Comparison of ENCODE assay signal across 1 fruit fly cellular context in genomic region chrX:12241032-12241431, dm6.
TF ChIP-seq lines count a peak whose summit lies in the region.

No protein-coding gene starts in this region.

TF ChIP-seq in whole organism, embryonic, 481 proteins besides CTCF, POLR2A, EP300 and RAD21 (continued from another document):
- TF ChIP-seq Mrtf (GFP tag; IDR thresholded peaks at IDR 0.05; lab: Robert Waterston, UW) (peak; percentile 41; the same call in 1 of the 3 replicates), HmgD (GFP tag; optimal IDR thresholded peaks at IDR 0.05; lab: Kevin White, UChicago) (no peak), PHDP (tag; optimal IDR thresholded peaks at IDR 0.05; lab: Kevin White, UChicago) (peak; percentile 52), CG12299 (tag; optimal IDR thresholded peaks at IDR 0.05; lab: Kevin White, UChicago) (no peak), CG12659 (GFP tag; optimal IDR thresholded peaks at IDR 0.05; lab: Kevin White, UChicago) (peak; percentile 10), Camta (GFP tag; optimal IDR thresholded peaks at IDR 0.05; lab: Kevin White, UChicago) (no peak), gem (tag; optimal IDR thresholded peaks at IDR 0.05; lab: Kevin White, UChicago) (peak; percentile 65), CG15514 (GFP tag; optimal IDR thresholded peaks at IDR 0.05; lab: Kevin White, UChicago) (peak; percentile 21), Hr3 (GFP tag; optimal IDR thresholded peaks at IDR 0.05; lab: Kevin White, UChicago) (peak; percentile 18), CG17829 (tag; optimal IDR thresholded peaks at IDR 0.05; lab: Kevin White, UChicago) (peak; percentile 16), CG18262 (tag; optimal IDR thresholded peaks at IDR 0.05; lab: Kevin White, UChicago) (peak; percentile 30), nmo (GFP tag; optimal IDR thresholded peaks at IDR 0.05; lab: Kevin White, UChicago) (peak; percentile 23), ind (GFP tag; optimal IDR thresholded peaks at IDR 0.05; lab: Kevin White, UChicago) (peak; percentile 14), E2f1 (GFP tag; IDR thresholded peaks at IDR 0.05; lab: Robert Waterston, UW) (peak; percentile 35; the same call in 1 of the 2 replicates), gt (GFP tag; IDR thresholded peaks at IDR 0.05; lab: Robert Waterston, UW) (no peak), CG7839 (tag; optimal IDR thresholded peaks at IDR 0.05; lab: Kevin White, UChicago) (peak; percentile 57), Ets65A (GFP tag; lab: Kevin White, UChicago) (peak; percentile 79), Gug (GFP tag; IDR thresholded peaks at IDR 0.05; lab: Robert Waterston, UW) (peak; percentile 50; the same call in 1 of the 4 replicates), lmd (GFP tag; IDR thresholded peaks at IDR 0.05; lab: Robert Waterston, UW) (peak; percentile 42; the same call in 1 of the 2 replicates), kay (GFP tag; optimal IDR thresholded peaks at IDR 0.05; lab: Kevin White, UChicago) (no peak), CG12155 (GFP tag; optimal IDR thresholded peaks at IDR 0.05; lab: Kevin White, UChicago) (peak; percentile 2), CG4424 (GFP tag; optimal IDR thresholded peaks at IDR 0.05; lab: Kevin White, UChicago) (peak; percentile 0), Rfx (GFP tag; IDR thresholded peaks at IDR 0.05; lab: Robert Waterston, UW) (peak; percentile 61; the same call in 1 of the 2 replicates), Ssrp (tag; optimal IDR thresholded peaks at IDR 0.05; lab: Kevin White, UChicago) (peak; percentile 46), Fer1 (GFP tag; optimal IDR thresholded peaks at IDR 0.05; lab: Kevin White, UChicago) (peak; percentile 48), sob (GFP tag; IDR thresholded peaks at IDR 0.05; lab: Robert Waterston, UW) (peak; percentile 38; the same call in 1 of the 2 replicates), CG10366 (GFP tag; IDR thresholded peaks at IDR 0.05; lab: Robert Waterston, UW) (0 out of 2 replicates have a peak, but pooled peaks have one; percentile 19), dmrt99B (tag; optimal IDR thresholded peaks at IDR 0.05; lab: Kevin White, UChicago) (peak; percentile 58), row (GFP tag; IDR thresholded peaks at IDR 0.05; lab: Robert Waterston, UW) (peak; percentile 50; the same call in 2 of the 3 replicates), CG30403 (GFP tag; optimal IDR thresholded peaks at IDR 0.05; lab: Kevin White, UChicago) (no peak), otp (GFP tag; IDR thresholded peaks at IDR 0.05; lab: Robert Waterston, UW) (0 out of 3 replicates have a peak, but pooled peaks have one; percentile 40), kah (GFP tag; optimal IDR thresholded peaks at IDR 0.05; lab: Kevin White, UChicago) (no peak), pnt (GFP tag; optimal IDR thresholded peaks at IDR 0.05; lab: Kevin White, UChicago) (no peak), stc (GFP tag; IDR thresholded peaks at IDR 0.05; lab: Robert Waterston, UW) (peak; percentile 48; the same call in 1 of the 2 replicates), CG12391 (tag; optimal IDR thresholded peaks at IDR 0.05; lab: Kevin White, UChicago) (peak; percentile 43), lbe (GFP tag; optimal IDR thresholded peaks at IDR 0.05; lab: Kevin White, UChicago) (no peak), Fer3 (tag; optimal IDR thresholded peaks at IDR 0.05; lab: Kevin White, UChicago) (peak; percentile 41), CG31441 (GFP tag; IDR thresholded peaks at IDR 0.05; lab: Robert Waterston, UW) (peak; percentile 49; the same call in 1 of the 2 replicates), CG6765 (GFP tag; optimal IDR thresholded peaks at IDR 0.05; lab: Kevin White, UChicago) (peak; percentile 17), Hsf (GFP tag; optimal IDR thresholded peaks at IDR 0.05; lab: Kevin White, UChicago) (peak; percentile 4), CG11247 (GFP tag; IDR thresholded peaks at IDR 0.05; lab: Robert Waterston, UW) (no peak), CG1603 (tag; optimal IDR thresholded peaks at IDR 0.05; lab: Kevin White, UChicago) (peak; percentile 75), bab2 (GFP tag; optimal IDR thresholded peaks at IDR 0.05; lab: Kevin White, UChicago) (peak; percentile 1), pan (optimal IDR thresholded peaks at IDR 0.05; lab: Kevin White, UChicago) (no peak), pan (GFP tag; optimal IDR thresholded peaks at IDR 0.05 in 1 of 2, IDR thresholded peaks at IDR 0.05 in 1 of 2) (peak in 1 of 2 experiments; percentile 10), CG13424 (tag; optimal IDR thresholded peaks at IDR 0.05; lab: Kevin White, UChicago) (peak; percentile 28), CG6254 (GFP tag; optimal IDR thresholded peaks at IDR 0.05; lab: Kevin White, UChicago) (peak; percentile 35), CG11723 (GFP tag; optimal IDR thresholded peaks at IDR 0.05; lab: Kevin White, UChicago) (no peak), CG30431 (GFP tag; optimal IDR thresholded peaks at IDR 0.05; lab: Kevin White, UChicago) (peak; percentile 24), ems (GFP tag; optimal IDR thresholded peaks at IDR 0.05; lab: Kevin White, UChicago) (peak; percentile 25), CG10209 (GFP tag; optimal IDR thresholded peaks at IDR 0.05; lab: Kevin White, UChicago) (peak; percentile 12), CG15269 (tag; optimal IDR thresholded peaks at IDR 0.05; lab: Kevin White, UChicago) (peak; percentile 22), CG11504 (tag; optimal IDR thresholded peaks at IDR 0.05; lab: Kevin White, UChicago) (peak; percentile 64), CG18599 (GFP tag; optimal IDR thresholded peaks at IDR 0.05; lab: Kevin White, UChicago) (peak; percentile 68), CG2712 (tag; optimal IDR thresholded peaks at IDR 0.05; lab: Kevin White, UChicago) (peak; percentile 51), CG2678 (tag; optimal IDR thresholded peaks at IDR 0.05; lab: Kevin White, UChicago) (peak; percentile 58), Oli (tag; optimal IDR thresholded peaks at IDR 0.05; lab: Kevin White, UChicago) (peak; percentile 46), Awh (GFP tag; IDR thresholded peaks at IDR 0.05; lab: Robert Waterston, UW) (no peak), Sox102F (GFP tag; optimal IDR thresholded peaks at IDR 0.05; lab: Kevin White, UChicago) (peak; percentile 63), CG9817 (tag; optimal IDR thresholded peaks at IDR 0.05; lab: Kevin White, UChicago) (peak; percentile 23), CG1233 (GFP tag; optimal IDR thresholded peaks at IDR 0.05; lab: Kevin White, UChicago) (peak; percentile 19), CG8290 (GFP tag; optimal IDR thresholded peaks at IDR 0.05; lab: Kevin White, UChicago) (no peak), CG8290 (tag; optimal IDR thresholded peaks at IDR 0.05; lab: Kevin White, UChicago) (peak in 1 of 2 experiments; percentile 69), NC2α (GFP tag; optimal IDR thresholded peaks at IDR 0.05; lab: Kevin White, UChicago) (no peak), CG12219 (GFP tag; optimal IDR thresholded peaks at IDR 0.05; lab: Kevin White, UChicago) (peak; percentile 6), ci (GFP tag; IDR thresholded peaks at IDR 0.05; lab: Robert Waterston, UW) (peak; percentile 67), Rx (GFP tag; IDR thresholded peaks at IDR 0.05; lab: Robert Waterston, UW) (peak; percentile 15; the same call in 1 of the 2 replicates), CG10267 (tag; optimal IDR thresholded peaks at IDR 0.05; lab: Kevin White, UChicago) (peak; percentile 11), Hey (tag; optimal IDR thresholded peaks at IDR 0.05; lab: Kevin White, UChicago) (no peak), ttk (GFP tag; IDR thresholded peaks at IDR 0.05; lab: Robert Waterston, UW) (peak; percentile 37; the same call in 1 of the 2 replicates), CG17328 (GFP tag; IDR thresholded peaks at IDR 0.05; lab: Robert Waterston, UW) (peak; percentile 52; the same call in 1 of the 2 replicates), wdn (GFP tag; IDR thresholded peaks at IDR 0.05; lab: Robert Waterston, UW) (0 out of 2 replicates have a peak, but pooled peaks have one; percentile 25), fd96Cb (tag; optimal IDR thresholded peaks at IDR 0.05; lab: Kevin White, UChicago) (peak; percentile 48), sens (GFP tag; lab: Kevin White, UChicago) (peak; percentile 65), Med (GFP tag; lab: Kevin White, UChicago) (peak; percentile 87), CG16815 (GFP tag; optimal IDR thresholded peaks at IDR 0.05; lab: Kevin White, UChicago) (no peak), CG2120 (GFP tag; optimal IDR thresholded peaks at IDR 0.05; lab: Kevin White, UChicago) (peak; percentile 54), CG17359 (tag; optimal IDR thresholded peaks at IDR 0.05; lab: Kevin White, UChicago) (peak; percentile 39)
